Worm (Caenorhabditis elegans) whole organism, L4 larva: Measurements from ENCODE around the gene ten-1.

Source experiments
- ZK546.5 ChIP-seq, 2 experiments: sonication (generic microtip); optimal IDR thresholded peaks; 2 replicates each; lab custom pipeline; 2017; ENCODE audit warnings: missing biosample characterization in 2 of 2, missing genetic modification characterization in 2 of 2
- ceh-28 ChIP-seq: fragments of 150-350 bp; optimal IDR thresholded peaks from 2 replicates; lab custom pipeline; 2014; ENCODE audit warnings: missing biosample characterization, missing genetic modification reagents, missing genetic modification characterization
- daf-12 ChIP-seq: fragments of 150-350 bp; optimal IDR thresholded peaks from 2 replicates; lab custom pipeline; 2014; ENCODE audit warnings: missing biosample characterization, missing genetic modification reagents, missing genetic modification characterization
- dmd-6 ChIP-seq: fragments of 200-800 bp; sonication (Bioruptor generic); IDR thresholded peaks from 2 replicates; pipeline ENCODE4 v1.3.6; 2022; ENCODE audit warnings: missing genetic modification reagents, missing genetic modification characterization, missing compliant biosample characterization
- fkh-10 ChIP-seq: fragments of 150-350 bp; optimal IDR thresholded peaks from 2 replicates; lab custom pipeline; 2014; ENCODE audit warnings: missing biosample characterization, missing genetic modification reagents, missing genetic modification characterization
- mep-1 ChIP-seq: fragments of 150-350 bp; sonication (generic microtip); optimal IDR thresholded peaks from 3 replicates; lab custom pipeline; 2014; ENCODE audit warnings: missing biosample characterization, missing genetic modification characterization
- mxl-2 ChIP-seq: fragments of 200-800 bp; sonication (Bioruptor generic); conservative IDR thresholded peaks from 2 replicates; pipeline ENCODE4 v1.3.6; 2022; ENCODE audit warnings: missing genetic modification reagents, missing genetic modification characterization, missing compliant biosample characterization
- mxl-3 ChIP-seq: fragments of 200-800 bp; sonication (Bioruptor generic); optimal IDR thresholded peaks from 2 replicates; lab custom pipeline; 2018; ENCODE audit warnings: mild to moderate bottlenecking, missing genetic modification characterization, missing compliant biosample characterization
- nhr-102 ChIP-seq: sonication (generic microtip); optimal IDR thresholded peaks from 2 replicates; lab custom pipeline; 2016; ENCODE audit warnings: mild to moderate bottlenecking, missing genetic modification characterization, moderate library complexity, missing compliant biosample characterization
- nhr-11 ChIP-seq: fragments of 150-350 bp; optimal IDR thresholded peaks from 2 replicates; lab custom pipeline; 2014; ENCODE audit warnings: missing biosample characterization, missing genetic modification characterization
- nhr-76 ChIP-seq: fragments of 150-350 bp; optimal IDR thresholded peaks from 2 replicates; lab custom pipeline; 2014; ENCODE audit warnings: missing biosample characterization, missing genetic modification characterization
- zag-1 ChIP-seq: fragments of 150-350 bp; optimal IDR thresholded peaks from 2 replicates; lab custom pipeline; 2014; ENCODE audit warnings: missing biosample characterization, missing genetic modification characterization

DNA sequence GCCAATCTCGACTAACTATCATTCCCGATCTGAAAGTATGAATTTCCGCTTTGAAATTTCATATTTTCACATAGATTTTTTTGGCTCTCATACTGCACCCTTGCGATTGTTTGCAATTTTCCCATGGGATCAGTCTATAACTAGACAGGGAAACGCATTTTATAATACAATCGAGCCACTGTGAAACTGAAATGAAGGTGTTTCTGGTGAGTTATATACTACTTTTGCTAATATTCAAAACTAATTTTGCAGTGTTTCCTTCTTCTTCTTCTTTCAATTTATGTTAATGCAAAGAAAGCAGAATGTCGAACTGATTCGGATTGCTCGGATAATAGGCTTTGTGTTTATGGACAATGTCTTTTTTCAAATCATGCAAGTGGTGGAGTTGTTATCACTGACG is 65.2 kb downstream of the ten-1 start:
- TF ChIP-seq nhr-102 (no peak), daf-12 (no peak), mxl-3 (GFP tag; lab: Kevin White, UChicago) (no peak), dmd-6 (GFP tag; lab: Robert Waterston, UW) (no peak), zag-1 (tag; lab: Kevin White, UChicago) (no peak), nhr-11 (tag; lab: Kevin White, UChicago) (no peak), mxl-2 (GFP tag; lab: Robert Waterston, UW) (no peak), mep-1 (no peak), fkh-10 (GFP tag; lab: Kevin White, UChicago) (no peak), ZK546.5 (tag; optimal IDR thresholded peaks at IDR 0.05; lab: Kevin White, UChicago) (no peak), nhr-76 (no peak), ceh-28 (no peak)
